Fruit fly (Drosophila melanogaster) whole organism, wandering third instar larva: ENCODE measurements around the gene Kcmf1.

Experiments
- Abd-B ChIP-seq: fragments of >200 bp; optimal IDR thresholded peaks from 2 replicates; lab custom pipeline; 2017; ENCODE audit warnings: missing biosample characterization, missing genetic modification characterization
- Dif ChIP-seq: fragments of 200-275, 200-300 bp; sonication (Bioruptor generic); optimal IDR thresholded peaks from 2 replicates; lab custom pipeline; 2018; ENCODE audit warnings: missing biosample characterization, missing genetic modification characterization; ENCODE audit not compliant: partially characterized antibody
- Hr78 ChIP-seq: fragments of >200 bp; optimal IDR thresholded peaks from 2 replicates; lab custom pipeline; 2017; ENCODE audit warnings: missing biosample characterization, missing genetic modification characterization
- Mio ChIP-seq: sonication (Bioruptor generic); optimal IDR thresholded peaks from 2 replicates; lab custom pipeline; 2016; ENCODE audit warnings: missing biosample characterization, missing genetic modification characterization
- N ChIP-seq: fragments of >200 bp; optimal IDR thresholded peaks from 2 replicates; lab custom pipeline; 2018; ENCODE audit warnings: missing biosample characterization, missing external identifiers, missing genetic modification characterization
- OdsH ChIP-seq: fragments of 200-800 bp; sonication (Bioruptor generic); optimal IDR thresholded peaks from 2 replicates; lab custom pipeline; 2016; ENCODE audit warnings: missing biosample characterization, mild to moderate bottlenecking, missing genetic modification characterization
- Vsx2 ChIP-seq: fragments of 200-300, 225-300 bp; sonication (Bioruptor generic); optimal IDR thresholded peaks from 2 replicates; lab custom pipeline; 2018; ENCODE audit warnings: missing biosample characterization, missing genetic modification characterization; ENCODE audit not compliant: partially characterized antibody
- br ChIP-seq: fragments of 200-800 bp; sonication (Bioruptor generic); optimal IDR thresholded peaks from 2 replicates; lab custom pipeline; 2016; ENCODE audit warnings: missing biosample characterization, missing genetic modification characterization
- dmrt93B ChIP-seq: fragments of 200-800 bp; sonication (Bioruptor generic); optimal IDR thresholded peaks from 2 replicates; lab custom pipeline; 2018; ENCODE audit warnings: missing biosample characterization, mild to moderate bottlenecking, missing genetic modification characterization
- ey ChIP-seq: fragments of 200-800 bp; sonication (Bioruptor generic); optimal IDR thresholded peaks from 2 replicates; lab custom pipeline; 2016; ENCODE audit warnings: missing biosample characterization, missing genetic modification characterization
- lola ChIP-seq: fragments of >200 bp; optimal IDR thresholded peaks from 2 replicates; lab custom pipeline; 2017; ENCODE audit warnings: missing biosample characterization, missing genetic modification characterization
- psq ChIP-seq: fragments of 200-800 bp; sonication (Bioruptor generic); optimal IDR thresholded peaks from 3 replicates; lab custom pipeline; 2017; ENCODE audit warnings: missing biosample characterization, mild to moderate bottlenecking, missing genetic modification characterization, moderate library complexity
- usp ChIP-seq: fragments of >200 bp; optimal IDR thresholded peaks from 2 replicates; lab custom pipeline; 2017; ENCODE audit warnings: missing biosample characterization, missing genetic modification characterization

dm6 chr3R:8998243-8998642 lies 16.5 kb downstream of the Kcmf1 start:
- TF ChIP-seq OdsH (GFP tag; lab: Kevin White, UChicago), result no peak
- TF ChIP-seq Hr78 (GFP tag; lab: Kevin White, UChicago), result no peak
- no peak for TF ChIP-seq dmrt93B (GFP tag; lab: Kevin White, UChicago)
- TF ChIP-seq usp (GFP tag; lab: Kevin White, UChicago), result no peak
- no peak for TF ChIP-seq lola (GFP tag; lab: Kevin White, UChicago)
- no peak for TF ChIP-seq N (GFP tag; lab: Kevin White, UChicago)
- TF ChIP-seq Dif (GFP tag; lab: Kevin White, UChicago), result no peak
- TF ChIP-seq Mio (GFP tag; lab: Kevin White, UChicago), result no peak
- TF ChIP-seq ey (GFP tag; lab: Kevin White, UChicago), result no peak
- no peak for TF ChIP-seq br (GFP tag; lab: Kevin White, UChicago)
- TF ChIP-seq psq (GFP tag; lab: Kevin White, UChicago), result no peak
- no peak for TF ChIP-seq Vsx2 (GFP tag; lab: Kevin White, UChicago)
- TF ChIP-seq Abd-B (GFP tag; lab: Kevin White, UChicago), result no peak
